Worm (Caenorhabditis elegans) whole organism, young adult: ENCODE results near the gene sra-33.

Source experiments
- B0336.3 ChIP-seq: fragments of 200-800 bp; sonication (Bioruptor generic); IDR thresholded peaks from 2 replicates; pipeline ENCODE4 v1.3.6; 2022; ENCODE audit warnings: missing genetic modification characterization, missing compliant biosample characterization
- F10E7.11 ChIP-seq: sonication (generic microtip); optimal IDR thresholded peaks from 2 replicates; lab custom pipeline; 2017; ENCODE audit warnings: mild to moderate bottlenecking, missing genetic modification characterization, moderate library complexity, missing compliant biosample characterization
- F22D6.2 ChIP-seq: sonication (generic microtip); optimal IDR thresholded peaks from 2 replicates; lab custom pipeline; 2016; ENCODE audit warnings: mild to moderate bottlenecking, missing genetic modification characterization, missing compliant biosample characterization
- F23B12.7 ChIP-seq: sonication (generic microtip); optimal IDR thresholded peaks from 2 replicates; lab custom pipeline; 2017; ENCODE audit warnings: missing genetic modification characterization, mild to moderate bottlenecking, missing compliant biosample characterization, antibody characterized with exemption, moderate library complexity; ENCODE audit not compliant: insufficient read depth
- F39B2.1 ChIP-seq: fragments of 200-800 bp; sonication (Bioruptor generic); IDR thresholded peaks from 2 replicates; pipeline ENCODE4 v1.3.6; 2022; ENCODE audit warnings: missing genetic modification reagents, missing genetic modification characterization, missing compliant biosample characterization
- F49E8.2 ChIP-seq: sonication (generic microtip); optimal IDR thresholded peaks from 3 replicates; lab custom pipeline; 2017; ENCODE audit warnings: missing genetic modification characterization, mild to moderate bottlenecking, missing compliant biosample characterization, antibody characterized with exemption, moderate library complexity; ENCODE audit not compliant: insufficient read depth
- Y56A3A.18 ChIP-seq: fragments of 200-800 bp; sonication (Bioruptor generic); IDR thresholded peaks from 2 replicates; pipeline ENCODE4 v1.3.6; 2022; ENCODE audit warnings: missing genetic modification reagents, missing genetic modification characterization, missing compliant biosample characterization
- Y67H2A.10 ChIP-seq: fragments of 200-800 bp; sonication (Bioruptor generic); conservative IDR thresholded peaks from 2 replicates; pipeline ENCODE4 v1.3.6; 2022; ENCODE audit warnings: missing genetic modification reagents, missing genetic modification characterization, missing compliant biosample characterization
- ZK185.1 ChIP-seq: sonication (generic microtip); optimal IDR thresholded peaks from 2 replicates; lab custom pipeline; 2016; ENCODE audit warnings: mild to moderate bottlenecking, missing genetic modification characterization, missing compliant biosample characterization; ENCODE audit not compliant: poor library complexity, severe bottlenecking
- attf-3 ChIP-seq: fragments of 200-800 bp; sonication (Bioruptor generic); conservative IDR thresholded peaks from 2 replicates; pipeline ENCODE4 v1.3.6; 2022; ENCODE audit warnings: missing genetic modification reagents, missing genetic modification characterization, missing compliant biosample characterization
- ceh-100 ChIP-seq: fragments of 200-800 bp; sonication (Bioruptor generic); IDR thresholded peaks from 2 replicates; pipeline ENCODE4 v1.3.6; 2022; ENCODE audit warnings: missing genetic modification reagents, missing genetic modification characterization, missing compliant biosample characterization
- egl-44 ChIP-seq: fragments of 200-800 bp; sonication (Bioruptor generic); IDR thresholded peaks from 2 replicates; pipeline ENCODE4 v1.3.6; 2022; ENCODE audit warnings: missing genetic modification reagents, missing genetic modification characterization, missing compliant biosample characterization
- egrh-3 ChIP-seq: fragments of 200-800 bp; sonication (Bioruptor generic); IDR thresholded peaks from 2 replicates; pipeline ENCODE4 v1.3.6; 2022; ENCODE audit warnings: missing genetic modification reagents, missing genetic modification characterization, missing compliant biosample characterization
- ekl-4 ChIP-seq: fragments of 200-800 bp; sonication (Bioruptor generic); IDR thresholded peaks from 2 replicates; pipeline ENCODE4 v1.3.6; 2022; ENCODE audit warnings: missing genetic modification reagents, missing genetic modification characterization, missing compliant biosample characterization
- fkh-3 ChIP-seq: sonication (generic microtip); optimal IDR thresholded peaks from 2 replicates; lab custom pipeline; 2016; ENCODE audit warnings: mild to moderate bottlenecking, missing genetic modification characterization, missing compliant biosample characterization
- hlh-12 ChIP-seq: sonication (generic microtip); optimal IDR thresholded peaks from 2 replicates; lab custom pipeline; 2016; ENCODE audit warnings: missing genetic modification characterization, missing compliant biosample characterization
- nhr-80 ChIP-seq: sonication (generic microtip); optimal IDR thresholded peaks from 2 replicates; lab custom pipeline; 2016; ENCODE audit warnings: missing genetic modification characterization, missing compliant biosample characterization
- pha-4 ChIP-seq: fragments of 150-350 bp; sonication (generic microtip); optimal IDR thresholded peaks from 2 replicates; lab custom pipeline; 2014; ENCODE audit warnings: missing biosample characterization, missing genetic modification reagents, missing genetic modification characterization
- rpc-1 ChIP-seq, 2 experiments: fragments of 150-350 bp in 1 of 2; sonication (generic microtip) in 1 of 2; optimal IDR thresholded peaks; 2 replicates each; lab custom pipeline; 2014 to 2018; ENCODE audit warnings: missing biosample characterization in 1 of 2, missing genetic modification characterization in 1 of 2, missing genetic modification reagents in 1 of 2, missing genotype in 1 of 2
- snpc-1.1 ChIP-seq: sonication (generic microtip); optimal IDR thresholded peaks from 2 replicates; lab custom pipeline; 2017; ENCODE audit warnings: missing genetic modification characterization, mild to moderate bottlenecking, missing compliant biosample characterization, antibody characterized with exemption, moderate library complexity, missing genotype, missing genetic modification reagents; ENCODE audit not compliant: insufficient read depth
- snpc-4 ChIP-seq, 5 experiments: fragments of 150-350 bp in 1 of 5; sonication (generic microtip) in 4 of 5; optimal IDR thresholded peaks; 2 replicates each; lab custom pipeline; 2014 to 2018; ENCODE audit warnings: missing genetic modification characterization in 5 of 5, missing biosample characterization in 3 of 5, antibody characterized with exemption in 2 of 5, mild to moderate bottlenecking in 2 of 5, missing compliant biosample characterization in 2 of 5, missing genotype in 2 of 5, moderate library complexity in 2 of 5, missing genetic modification reagents in 1 of 5
- sptf-2 ChIP-seq: fragments of 200-800 bp; sonication (Bioruptor generic); optimal IDR thresholded peaks from 2 replicates; lab custom pipeline; 2018; ENCODE audit warnings: mild to moderate bottlenecking, missing genetic modification characterization, missing compliant biosample characterization
- tbp1 ChIP-seq: fragments of 200-800 bp; sonication (Bioruptor generic); optimal IDR thresholded peaks from 2 replicates; lab custom pipeline; 2018; ENCODE audit warnings: mild to moderate bottlenecking, missing genetic modification characterization, missing compliant biosample characterization
- tbx-9 ChIP-seq: sonication (generic microtip); optimal IDR thresholded peaks from 2 replicates; lab custom pipeline; 2016; ENCODE audit warnings: borderline replicate concordance, missing genetic modification characterization, inconsistent platforms, missing compliant biosample characterization
- unc-62 ChIP-seq: fragments of 150-350 bp; optimal IDR thresholded peaks from 2 replicates; lab custom pipeline; 2014; ENCODE audit warnings: missing biosample characterization, missing genetic modification reagents, missing genetic modification characterization
- zfh-2 ChIP-seq: fragments of 200-800 bp; sonication (Bioruptor generic); conservative IDR thresholded peaks from 2 replicates; pipeline ENCODE4 v1.3.6; 2022; ENCODE audit warnings: missing genetic modification reagents, missing genetic modification characterization, missing compliant biosample characterization
- ztf-6 ChIP-seq: fragments of 200-800 bp; sonication (Bioruptor generic); IDR thresholded peaks from 2 replicates; pipeline ENCODE4 v1.3.6; 2022; ENCODE audit warnings: missing genetic modification reagents, missing genetic modification characterization, missing compliant biosample characterization

sra-33 gene

DNA sequence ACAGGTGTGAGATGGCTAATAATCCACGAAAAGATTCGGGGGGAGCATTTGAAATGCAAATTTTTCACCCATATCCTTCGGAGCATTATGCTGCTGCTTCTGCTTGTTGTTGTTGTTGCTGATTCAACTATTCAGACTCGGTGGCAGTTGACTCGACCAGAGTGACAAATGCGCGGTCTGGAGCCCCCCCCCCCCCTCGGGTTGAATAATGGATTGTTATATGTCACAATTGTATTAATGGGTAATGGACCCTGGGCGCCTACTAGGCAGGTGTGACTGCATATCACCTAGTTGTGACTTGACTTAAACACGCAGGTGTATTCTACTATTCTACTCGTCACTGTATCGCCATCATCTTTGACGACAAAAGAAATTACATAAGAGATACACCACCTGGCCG lies 38.5 kb upstream of the sra-33 start (continued):
- TF ChIP-seq nhr-80 (tag; lab: Kevin White, UChicago) (no peak), rpc-1 (optimal IDR thresholded peaks at IDR 0.05; lab: Kevin White, UChicago) (no peak), rpc-1 (tag; optimal IDR thresholded peaks at IDR 0.05; lab: Kevin White, UChicago) (no peak), ekl-4 (GFP tag; lab: Robert Waterston, UW) (no peak)
- TF ChIP-seq, all 124 proteins: peak for 0

DNA sequence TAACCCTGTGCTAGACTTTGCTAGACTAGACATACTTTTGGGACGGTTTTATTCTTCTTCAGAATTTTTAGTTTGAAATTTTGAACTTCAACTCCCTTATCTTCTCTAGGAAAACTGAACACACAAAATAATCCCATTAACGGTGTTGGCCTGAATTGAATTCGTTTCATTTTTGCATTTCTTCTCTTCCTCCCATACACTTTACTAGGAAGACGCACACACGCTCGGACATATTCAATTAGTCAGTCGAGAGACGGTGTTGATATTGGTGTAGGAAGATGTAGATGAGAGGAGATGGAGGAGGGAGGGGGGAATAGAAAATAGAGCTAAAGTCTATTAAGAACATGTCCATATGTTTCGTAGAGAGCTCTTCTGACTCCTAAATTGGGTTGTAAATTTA lies 37.6 kb upstream of the sra-33 start:
- TF ChIP-seq F39B2.1 (GFP tag; lab: Robert Waterston, UW): no peak
- no peak for TF ChIP-seq Y67H2A.10 (GFP tag; lab: Robert Waterston, UW)
- TF ChIP-seq snpc-1.1 (tag; lab: Kevin White, UChicago): no peak
- no peak for TF ChIP-seq attf-3 (GFP tag; lab: Robert Waterston, UW)
- no peak for TF ChIP-seq snpc-4 (GFP tag; optimal IDR thresholded peaks at IDR 0.05; lab: Kevin White, UChicago)
- TF ChIP-seq snpc-4 (tag; optimal IDR thresholded peaks at IDR 0.05; lab: Kevin White, UChicago): no peak

DNA sequence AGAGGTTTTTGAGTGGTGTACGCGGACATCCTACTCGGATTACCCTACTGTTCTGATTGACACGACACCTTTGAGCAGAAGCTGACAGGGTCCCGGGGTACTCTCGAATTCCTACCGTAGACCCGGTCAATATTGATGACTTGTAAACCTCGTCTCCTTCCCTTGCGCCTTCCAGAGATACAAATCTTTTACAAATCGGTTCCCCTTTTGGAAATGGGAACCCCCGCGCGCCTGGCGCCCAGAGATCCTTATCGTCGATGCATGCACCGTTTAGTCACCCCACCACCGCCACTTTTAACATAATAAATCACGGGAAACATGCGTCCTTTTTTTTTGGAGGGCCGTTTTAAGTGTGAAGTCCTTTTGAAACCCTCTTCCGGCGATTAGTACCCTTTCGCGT lies 36.0 kb upstream of the sra-33 start:
- TF ChIP-seq ceh-100 (GFP tag; lab: Robert Waterston, UW): no peak
- 0 out of 2 replicates have a peak, but pooled peaks have one; percentile 9 for TF ChIP-seq zfh-2 (GFP tag; lab: Robert Waterston, UW)
- TF ChIP-seq, all 124 proteins: peak for 1

DNA sequence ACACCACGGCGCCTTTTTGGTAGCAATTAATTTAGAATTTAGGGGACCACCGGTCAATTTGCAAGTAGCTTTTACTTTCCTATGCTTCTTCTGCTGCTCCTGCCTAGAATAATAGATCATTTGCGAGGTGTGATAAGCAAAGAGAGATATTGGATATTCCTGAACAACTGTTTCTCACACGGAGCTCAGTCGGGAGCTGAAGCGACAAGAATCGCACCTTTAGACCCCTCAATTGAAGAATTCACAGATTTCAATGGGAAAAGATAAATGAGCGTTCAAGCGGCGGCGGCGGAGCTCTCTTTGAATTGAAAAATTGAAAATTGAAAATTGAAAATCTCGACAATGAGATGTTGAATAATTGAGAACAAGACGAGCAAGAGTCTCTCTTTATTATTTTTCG lies 35.5 kb upstream of the sra-33 start:
- no peak for TF ChIP-seq F22D6.2 (tag; lab: Kevin White, UChicago)
- TF ChIP-seq tbx-9 (tag; lab: Kevin White, UChicago): no peak
- TF ChIP-seq hlh-12 (tag; lab: Kevin White, UChicago): no peak
- no peak for TF ChIP-seq nhr-80 (tag; lab: Kevin White, UChicago)
- no peak for TF ChIP-seq rpc-1 (optimal IDR thresholded peaks at IDR 0.05; lab: Kevin White, UChicago)
- TF ChIP-seq rpc-1 (tag; optimal IDR thresholded peaks at IDR 0.05; lab: Kevin White, UChicago): no peak
- no peak for TF ChIP-seq unc-62
- TF ChIP-seq fkh-3 (tag; lab: Kevin White, UChicago): no peak
- TF ChIP-seq Y56A3A.18 (GFP tag; lab: Robert Waterston, UW): no peak
- no peak for TF ChIP-seq F49E8.2 (tag; lab: Kevin White, UChicago)
- TF ChIP-seq ztf-6 (GFP tag; lab: Robert Waterston, UW): no peak
- TF ChIP-seq tbp1: no peak
- TF ChIP-seq snpc-4 (GFP tag; optimal IDR thresholded peaks at IDR 0.05; lab: Kevin White, UChicago): no peak
- TF ChIP-seq snpc-4 (tag; optimal IDR thresholded peaks at IDR 0.05; lab: Kevin White, UChicago): no peak
- no peak for TF ChIP-seq pha-4 (tag; lab: Kevin White, UChicago)
- TF ChIP-seq B0336.3: no peak
- TF ChIP-seq egl-44 (GFP tag; lab: Robert Waterston, UW): no peak
- TF ChIP-seq F10E7.11 (tag; lab: Kevin White, UChicago): no peak

DNA sequence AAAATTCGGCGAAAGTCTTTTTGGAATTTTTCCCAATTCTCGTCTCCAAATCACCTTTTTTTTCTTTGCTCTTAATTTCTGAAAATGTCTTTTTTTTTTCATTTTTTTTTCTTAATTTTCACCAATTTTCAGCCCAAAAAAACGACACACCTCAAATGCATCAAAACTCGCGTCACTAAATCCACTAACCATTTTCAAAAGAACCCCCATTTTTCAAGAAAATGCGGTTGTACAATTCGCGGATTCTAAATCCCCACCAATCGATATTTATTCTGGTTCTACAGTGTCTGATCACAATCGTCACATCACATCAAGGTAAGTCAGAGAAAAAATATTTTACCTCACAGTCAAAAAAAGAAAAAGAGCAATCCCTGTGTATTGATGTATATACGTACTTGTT lies 34.8 kb upstream of the sra-33 start, which contains the start of gene vab-1:
TSS of gene vab-1 (plus strand) at position 133 of the 400 bp plus-strand sequence.
- no peak for TF ChIP-seq sptf-2 (GFP tag; lab: Kevin White, UChicago)

DNA sequence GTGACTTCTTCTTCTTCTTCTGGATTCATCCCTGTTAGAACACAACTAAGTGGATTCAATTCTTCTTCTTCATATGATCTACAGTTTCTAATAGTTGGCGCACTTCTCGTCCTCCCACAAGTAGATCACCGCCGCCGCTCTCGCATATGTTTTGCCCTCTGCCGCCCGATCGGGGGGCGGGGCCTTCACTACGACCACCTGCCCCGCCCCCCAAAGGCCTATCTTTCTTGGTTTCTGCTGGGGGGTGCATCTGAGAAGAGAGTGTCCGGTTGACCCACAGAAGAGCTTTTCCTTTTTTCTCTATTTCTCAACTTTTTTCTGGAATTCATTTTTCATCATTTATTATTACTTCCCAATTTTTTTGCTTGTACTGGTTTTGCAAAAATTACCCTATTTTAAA lies 34.1 kb upstream of the sra-33 start:
- no peak for TF ChIP-seq tbx-9 (tag; lab: Kevin White, UChicago)
- peak; percentile 65; the same call in 1 of the 2 replicates for TF ChIP-seq egrh-3 (GFP tag; lab: Robert Waterston, UW)
- TF ChIP-seq zfh-2 (GFP tag; lab: Robert Waterston, UW): peak; percentile 79
- TF ChIP-seq F22D6.2 (tag; lab: Kevin White, UChicago): no peak
- no peak for TF ChIP-seq ZK185.1 (tag; lab: Kevin White, UChicago)
- no peak for TF ChIP-seq F23B12.7 (tag; lab: Kevin White, UChicago)
